Fruit fly (Drosophila melanogaster) whole organism, prepupa: Measurements from ENCODE around the gene Klp68D.

Source experiments
- CG11902 ChIP-seq: fragments of 200-800 bp; sonication (Bioruptor generic); optimal IDR thresholded peaks from 3 replicates; lab custom pipeline; 2016; ENCODE audit warnings: missing biosample characterization, missing genetic modification characterization
- Eip78C ChIP-seq: fragments of 200-800 bp; sonication (Bioruptor generic); peaks from one replicate; lab custom pipeline; 2016; ENCODE audit warnings: missing biosample characterization, missing genetic modification characterization
- Gug ChIP-seq: fragments of 200-800 bp; sonication (Bioruptor generic); IDR thresholded peaks from 2 replicates; pipeline ENCODE4 v1.3.6; 2022; ENCODE audit warnings: missing biosample characterization, missing genetic modification characterization
- Hr4 ChIP-seq: fragments of 200-800 bp; sonication (Bioruptor generic); optimal IDR thresholded peaks from 3 replicates; lab custom pipeline; 2016; ENCODE audit warnings: missing biosample characterization, missing genetic modification characterization
- achi ChIP-seq: fragments of 200-800 bp; sonication (Bioruptor generic); optimal IDR thresholded peaks from 3 replicates; lab custom pipeline; 2016; ENCODE audit warnings: missing biosample characterization, missing genetic modification characterization
- pdm3 ChIP-seq: fragments of 200-800 bp; sonication (Bioruptor generic); optimal IDR thresholded peaks from 3 replicates; lab custom pipeline; 2016; ENCODE audit warnings: missing biosample characterization, missing genetic modification characterization
- ss ChIP-seq, 2 experiments: fragments of 200-800 bp; sonication (Bioruptor generic); optimal IDR thresholded peaks; 2 replicates in 1 of 2; 3 replicates in 1 of 2; lab custom pipeline; 2017 to 2018; ENCODE audit warnings: mild to moderate bottlenecking in 2 of 2, missing biosample characterization in 2 of 2, missing genetic modification characterization in 2 of 2, moderate library complexity in 1 of 2

DNA sequence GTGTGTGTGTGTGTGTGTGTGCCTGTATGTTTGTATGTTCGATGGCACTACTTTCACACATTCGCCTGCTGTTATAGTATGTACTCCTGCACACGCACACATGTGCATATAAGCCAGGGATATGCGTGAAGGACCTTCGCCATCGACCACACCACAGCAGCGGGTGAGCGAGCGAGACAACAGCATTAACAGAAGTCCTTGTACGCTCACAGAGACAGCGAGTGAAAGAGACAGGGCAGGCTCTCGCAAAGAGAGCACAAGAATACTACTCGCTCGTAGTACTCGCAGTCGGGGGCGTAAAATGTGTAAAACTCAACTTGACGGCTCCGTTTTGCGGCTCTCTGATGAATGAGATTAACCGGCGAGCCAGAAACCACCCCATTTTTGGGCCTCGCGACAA is 30.5 kb upstream of the Klp68D start:
- TF ChIP-seq ss (GFP tag; optimal IDR thresholded peaks at IDR 0.05; lab: Kevin White, UChicago) (no peak), CG11902 (no peak), achi (GFP tag; lab: Kevin White, UChicago) (no peak), Hr4 (GFP tag; lab: Kevin White, UChicago) (no peak), Eip78C (GFP tag; lab: Kevin White, UChicago) (no peak), pdm3 (no peak), Gug (GFP tag; lab: Robert Waterston, UW) (no peak)
